Worm (Caenorhabditis elegans) whole organism, late embryonic: ENCODE measurements around the gene Y105C5B.8.

Experiments used
- C08G9.2 ChIP-seq: sonication (generic microtip); optimal IDR thresholded peaks from 2 replicates; lab custom pipeline; 2016; ENCODE audit warnings: mild to moderate bottlenecking, missing genetic modification characterization, moderate library complexity, missing compliant biosample characterization
- C38D4.7 ChIP-seq: fragments of 200-800 bp; sonication (Bioruptor generic); optimal IDR thresholded peaks from 2 replicates; lab custom pipeline; 2018; ENCODE audit warnings: mild to moderate bottlenecking, missing genetic modification characterization, moderate library complexity, missing compliant biosample characterization
- ama-1 ChIP-seq: fragments of 150-350 bp; optimal IDR thresholded peaks from 2 replicates; lab custom pipeline; 2014
- ceh-14 ChIP-seq: sonication (generic microtip); optimal IDR thresholded peaks from 2 replicates; lab custom pipeline; 2016; ENCODE audit warnings: missing genotype, missing genetic modification characterization, missing compliant biosample characterization
- ceh-18 ChIP-seq: sonication (generic microtip); optimal IDR thresholded peaks from 2 replicates; lab custom pipeline; 2016; ENCODE audit warnings: missing genetic modification characterization, missing compliant biosample characterization
- ceh-22 ChIP-seq: sonication (generic microtip); optimal IDR thresholded peaks from 2 replicates; lab custom pipeline; 2017; ENCODE audit warnings: missing biosample characterization, missing genetic modification characterization
- ceh-30 ChIP-seq: fragments of 150-350 bp; optimal IDR thresholded peaks from 2 replicates; lab custom pipeline; 2014; ENCODE audit warnings: missing biosample characterization, missing genetic modification characterization
- ceh-45 ChIP-seq: fragments of 200-800 bp; sonication (Bioruptor generic); IDR thresholded peaks from 2 replicates; pipeline ENCODE4 v1.3.6; 2022; ENCODE audit warnings: missing genetic modification reagents, missing genetic modification characterization, missing compliant biosample characterization
- ceh-48 ChIP-seq: sonication (generic microtip); optimal IDR thresholded peaks from 2 replicates; lab custom pipeline; 2016; ENCODE audit warnings: missing genetic modification characterization, inconsistent platforms, missing compliant biosample characterization
- ceh-6 ChIP-seq: fragments of 200-800 bp; sonication (Bioruptor generic); optimal IDR thresholded peaks from 2 replicates; lab custom pipeline; 2018; ENCODE audit warnings: mild to moderate bottlenecking, missing genetic modification characterization, missing compliant biosample characterization
- ceh-9 ChIP-seq: sonication (generic microtip); optimal IDR thresholded peaks from 2 replicates; lab custom pipeline; 2016; ENCODE audit warnings: mild to moderate bottlenecking, missing genetic modification characterization, inconsistent platforms, missing compliant biosample characterization
- dve-1 ChIP-seq: sonication (generic microtip); optimal IDR thresholded peaks from 2 replicates; lab custom pipeline; 2017; ENCODE audit warnings: antibody characterized with exemption, mild to moderate bottlenecking, missing genetic modification characterization, missing compliant biosample characterization
- elt-2 ChIP-seq: sonication (generic microtip); optimal IDR thresholded peaks from 2 replicates; lab custom pipeline; 2016; ENCODE audit warnings: missing genetic modification reagents, missing genetic modification characterization, missing compliant biosample characterization
- eyg-1 ChIP-seq: sonication (generic microtip); optimal IDR thresholded peaks from 2 replicates; lab custom pipeline; 2016; ENCODE audit warnings: missing genotype, missing genetic modification characterization, missing compliant biosample characterization
- gmeb-2 ChIP-seq: sonication (generic microtip); optimal IDR thresholded peaks from 2 replicates; lab custom pipeline; 2016; ENCODE audit warnings: missing genetic modification characterization, inconsistent platforms, missing compliant biosample characterization
- hlh-13 ChIP-seq: fragments of 200-800 bp; sonication (Bioruptor generic); optimal IDR thresholded peaks from 2 replicates; lab custom pipeline; 2018; ENCODE audit warnings: mild to moderate bottlenecking, missing genetic modification characterization, missing compliant biosample characterization
- hlh-15 ChIP-seq: sonication (generic microtip); optimal IDR thresholded peaks from 2 replicates; lab custom pipeline; 2016; ENCODE audit warnings: missing genetic modification characterization, missing compliant biosample characterization
- hlh-30 ChIP-seq: sonication (generic microtip); optimal IDR thresholded peaks from 2 replicates; lab custom pipeline; 2017; ENCODE audit warnings: antibody characterized with exemption, missing genetic modification characterization, missing compliant biosample characterization; ENCODE audit not compliant: insufficient read depth
- hlh-6 ChIP-seq: sonication (generic microtip); optimal IDR thresholded peaks from 2 replicates; lab custom pipeline; 2016; ENCODE audit warnings: missing genotype, missing genetic modification characterization, missing compliant biosample characterization
- hlh-8 ChIP-seq: sonication (generic microtip); optimal IDR thresholded peaks from 2 replicates; lab custom pipeline; 2016; ENCODE audit warnings: missing genotype, missing genetic modification characterization, missing compliant biosample characterization
- lin-11 ChIP-seq: fragments of 200-800 bp; sonication (Bioruptor generic); optimal IDR thresholded peaks from 2 replicates; lab custom pipeline; 2018; ENCODE audit warnings: mild to moderate bottlenecking, missing genetic modification characterization, missing compliant biosample characterization
- nfya-1 ChIP-seq: sonication (generic microtip); optimal IDR thresholded peaks from 2 replicates; lab custom pipeline; 2017; ENCODE audit warnings: missing genetic modification characterization, mild to moderate bottlenecking, missing compliant biosample characterization, antibody characterized with exemption, moderate library complexity
- nhr-11 ChIP-seq: fragments of 150-350 bp; optimal IDR thresholded peaks from 2 replicates; lab custom pipeline; 2014; ENCODE audit warnings: missing biosample characterization, missing genetic modification characterization
- nhr-232 ChIP-seq: sonication (generic microtip); optimal IDR thresholded peaks from 2 replicates; lab custom pipeline; 2016; ENCODE audit warnings: missing genetic modification characterization, missing compliant biosample characterization
- odd-2 ChIP-seq: sonication (generic microtip); optimal IDR thresholded peaks from 2 replicates; lab custom pipeline; 2017; ENCODE audit warnings: antibody characterized with exemption, mild to moderate bottlenecking, missing genetic modification characterization, missing compliant biosample characterization
- pag-3 ChIP-seq: sonication (generic microtip); optimal IDR thresholded peaks from 2 replicates; lab custom pipeline; 2016; ENCODE audit warnings: missing compliant biosample characterization, missing genetic modification characterization, borderline replicate concordance
- pat-9 ChIP-seq: fragments of 200-800 bp; sonication (Bioruptor generic); optimal IDR thresholded peaks from 2 replicates; lab custom pipeline; 2018; ENCODE audit warnings: mild to moderate bottlenecking, missing genetic modification characterization, moderate library complexity, missing compliant biosample characterization
- pax-1 ChIP-seq: fragments of 150-350 bp; optimal IDR thresholded peaks from 2 replicates; lab custom pipeline; 2014; ENCODE audit warnings: missing biosample characterization, missing genetic modification characterization
- pha-2 ChIP-seq: sonication (generic microtip); optimal IDR thresholded peaks from 2 replicates; lab custom pipeline; 2017; ENCODE audit warnings: mild to moderate bottlenecking, missing genetic modification characterization, missing compliant biosample characterization
- pha-4 ChIP-seq: fragments of 150-350 bp; optimal IDR thresholded peaks from 2 replicates; lab custom pipeline; 2018; ENCODE audit warnings: missing biosample characterization, missing genetic modification reagents, missing genetic modification characterization
- pqm-1 ChIP-seq: sonication (generic microtip); optimal IDR thresholded peaks from 2 replicates; lab custom pipeline; 2016; ENCODE audit warnings: missing genetic modification characterization, missing compliant biosample characterization
- pros-1 ChIP-seq: fragments of 150-350 bp; optimal IDR thresholded peaks from 2 replicates; lab custom pipeline; 2014; ENCODE audit warnings: missing biosample characterization, missing genetic modification reagents, missing genetic modification characterization
- sdc-2 ChIP-seq: sonication (generic microtip); optimal IDR thresholded peaks from 2 replicates; lab custom pipeline; 2016; ENCODE audit warnings: missing genotype, missing genetic modification characterization, missing compliant biosample characterization
- sox-2 ChIP-seq: fragments of 200-800 bp; sonication (Bioruptor generic); IDR thresholded peaks from 2 replicates; pipeline ENCODE4 v1.3.6; 2022; ENCODE audit warnings: missing genetic modification reagents, missing genetic modification characterization, missing compliant biosample characterization
- syd-9 ChIP-seq: sonication (generic microtip); optimal IDR thresholded peaks from 2 replicates; lab custom pipeline; 2016; ENCODE audit warnings: mild to moderate bottlenecking, missing genetic modification characterization, moderate library complexity, missing compliant biosample characterization
- tbx-7 ChIP-seq: sonication (generic microtip); optimal IDR thresholded peaks from 2 replicates; lab custom pipeline; 2016; ENCODE audit warnings: missing genotype, missing genetic modification characterization, missing compliant biosample characterization
- unc-42 ChIP-seq: sonication (generic microtip); optimal IDR thresholded peaks from 2 replicates; lab custom pipeline; 2016; ENCODE audit warnings: missing genotype, missing genetic modification characterization, missing compliant biosample characterization
- unc-55 ChIP-seq: sonication (generic microtip); optimal IDR thresholded peaks from 2 replicates; lab custom pipeline; 2017; ENCODE audit warnings: missing biosample characterization, missing genetic modification reagents, missing genetic modification characterization
- unc-86 ChIP-seq: sonication (generic microtip); optimal IDR thresholded peaks from 2 replicates; lab custom pipeline; 2016; ENCODE audit warnings: missing genetic modification characterization, missing compliant biosample characterization
- zip-5 ChIP-seq: sonication (generic microtip); optimal IDR thresholded peaks from 2 replicates; lab custom pipeline; 2016; ENCODE audit warnings: missing genetic modification characterization, missing compliant biosample characterization

Gene Y105C5B.8

ce11 chrIV:15930281-15930680 is 3.6 kb upstream of the Y105C5B.8 start, which contains the start of gene Y105C5B.9:
TSS of gene Y105C5B.9 (plus strand) at chrIV:15930581.
- no peak for TF ChIP-seq unc-86 (tag; lab: Kevin White, UChicago)
- TF ChIP-seq unc-55 (GFP tag; lab: Kevin White, UChicago), result no peak
- no peak for TF ChIP-seq hlh-15 (tag; lab: Kevin White, UChicago)
- TF ChIP-seq ama-1, result no peak
- no peak for TF ChIP-seq hlh-30 (tag; lab: Kevin White, UChicago)
- no peak for TF ChIP-seq gmeb-2 (tag; lab: Kevin White, UChicago)
- no peak for TF ChIP-seq C08G9.2 (tag; lab: Kevin White, UChicago)
- no peak for TF ChIP-seq ceh-22 (tag; lab: Kevin White, UChicago)
- no peak for TF ChIP-seq nhr-11 (tag; lab: Kevin White, UChicago)
- no peak for TF ChIP-seq hlh-6 (tag; lab: Kevin White, UChicago)
- no peak for TF ChIP-seq ceh-18
- TF ChIP-seq tbx-7, result no peak
- TF ChIP-seq hlh-8 (tag; lab: Kevin White, UChicago), result no peak
- no peak for TF ChIP-seq pax-1 (tag; lab: Kevin White, UChicago)
- TF ChIP-seq pha-2 (tag; lab: Kevin White, UChicago), result no peak
- no peak for TF ChIP-seq pha-4

ce11 chrIV:15929831-15930230 is 3.2 kb upstream of the Y105C5B.8 start:
- peak; percentile 93 for TF ChIP-seq elt-2 (tag; lab: Kevin White, UChicago)
- TF ChIP-seq ceh-14 (tag; lab: Kevin White, UChicago), result no peak

ce11 chrIV:15923000-15923399 is 3.6 kb downstream of the Y105C5B.8 start:
- TF ChIP-seq hlh-30 (tag; lab: Kevin White, UChicago) (no peak), hlh-13 (GFP tag; lab: Kevin White, UChicago) (no peak), ceh-14 (tag; lab: Kevin White, UChicago) (no peak), ceh-48 (tag; lab: Kevin White, UChicago) (no peak)

- no peak for TF ChIP-seq gmeb-2 (tag; lab: Kevin White, UChicago)
- no peak for TF ChIP-seq hlh-8 (tag; lab: Kevin White, UChicago)
- TF ChIP-seq pros-1 (tag; lab: Kevin White, UChicago), result no peak
- no peak for TF ChIP-seq sox-2 (GFP tag; lab: Robert Waterston, UW)
- TF ChIP-seq, all 69 proteins: peak for 0
These were observed 11.6 kb downstream of the Y105C5B.8 start for ce11 chrIV:15915061-15915460.

- no peak for TF ChIP-seq ceh-18
These were observed 18.4 kb downstream of the Y105C5B.8 start for ce11 chrIV:15908251-15908650.

ce11 chrIV:15906059-15906632 is 20.5 kb downstream of the Y105C5B.8 start, which contains the start of gene srv-15:
TSS of gene srv-15 (plus strand) at chrIV:15906582.
- no peak for TF ChIP-seq odd-2 (tag; lab: Kevin White, UChicago)
- TF ChIP-seq gmeb-2 (tag; lab: Kevin White, UChicago), result no peak
- no peak for TF ChIP-seq nfya-1 (tag; lab: Kevin White, UChicago)
- TF ChIP-seq ceh-30 (tag; lab: Kevin White, UChicago), result no peak
- TF ChIP-seq ceh-18, result no peak
- TF ChIP-seq pat-9 (tag; lab: Kevin White, UChicago), result no peak
- TF ChIP-seq ceh-45 (GFP tag; lab: Robert Waterston, UW), result no peak
- no peak for TF ChIP-seq pag-3 (tag; lab: Kevin White, UChicago)
- no peak for TF ChIP-seq nhr-232

ce11 chrIV:15901123-15901522 is 25.5 kb downstream of the Y105C5B.8 start, which contains the start of gene Y105C5B.5:
TSS of gene Y105C5B.5 (minus strand) at chrIV:15901225.
- TF ChIP-seq pqm-1, result no peak
- no peak for TF ChIP-seq eyg-1 (tag; lab: Kevin White, UChicago)
- TF ChIP-seq unc-42 (tag; lab: Kevin White, UChicago), result no peak
- no peak for TF ChIP-seq ceh-6 (GFP tag; lab: Kevin White, UChicago)
- TF ChIP-seq sdc-2, result no peak
- TF ChIP-seq ceh-30 (tag; lab: Kevin White, UChicago), result no peak
- TF ChIP-seq ceh-9 (tag; lab: Kevin White, UChicago), result no peak
- TF ChIP-seq zip-5 (tag; lab: Kevin White, UChicago), result no peak
- no peak for TF ChIP-seq pag-3 (tag; lab: Kevin White, UChicago)
- TF ChIP-seq gmeb-2 (tag; lab: Kevin White, UChicago), result no peak
- TF ChIP-seq nfya-1 (tag; lab: Kevin White, UChicago), result no peak
- TF ChIP-seq pros-1 (tag; lab: Kevin White, UChicago), result no peak
- TF ChIP-seq hlh-8 (tag; lab: Kevin White, UChicago), result no peak
- no peak for TF ChIP-seq dve-1 (tag; lab: Kevin White, UChicago)
- TF ChIP-seq syd-9 (tag; lab: Kevin White, UChicago), result no peak
- no peak for TF ChIP-seq C38D4.7 (GFP tag; lab: Kevin White, UChicago)
- TF ChIP-seq lin-11 (tag; lab: Kevin White, UChicago), result no peak
